ENCODE assay signal across 1 fruit fly cellular context in the genomic region with DNA sequence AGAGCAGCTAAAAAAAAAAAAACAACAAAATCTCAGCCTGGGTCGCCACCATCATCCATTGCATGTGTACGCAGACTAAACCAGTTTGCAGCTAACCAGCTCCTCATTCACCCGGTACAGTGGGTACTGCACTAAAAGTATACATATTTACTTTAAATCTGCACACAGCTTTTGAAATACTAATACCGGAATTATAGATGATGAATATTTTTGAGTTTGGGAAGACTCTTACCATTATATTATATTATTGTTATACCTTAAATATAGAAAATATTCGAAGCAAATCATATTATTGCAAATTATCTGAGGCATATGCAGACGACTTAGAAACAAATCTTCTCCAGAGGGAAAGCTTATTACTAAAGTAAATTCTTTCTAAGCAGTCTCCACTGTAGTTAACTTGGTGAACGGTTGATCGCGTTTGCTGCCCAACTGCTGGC.
TF ChIP-seq lines count a peak whose summit lies in the region.

No protein-coding gene starts in this region.

TF ChIP-seq in whole organism, embryonic, 481 proteins besides CTCF, POLR2A, EP300 and RAD21 (continued from another document):
- peak; percentile 52 for TF ChIP-seq Nf-YB (GFP tag; optimal IDR thresholded peaks at IDR 0.05; lab: Kevin White, UChicago)
- no peak for TF ChIP-seq CG12744 (GFP tag; optimal IDR thresholded peaks at IDR 0.05; lab: Kevin White, UChicago)
- TF ChIP-seq CG17829 (tag; optimal IDR thresholded peaks at IDR 0.05; lab: Kevin White, UChicago) = peak; percentile 64
- peak; percentile 65 for TF ChIP-seq CG4707 (GFP tag; optimal IDR thresholded peaks at IDR 0.05; lab: Kevin White, UChicago)
- TF ChIP-seq Dref (GFP tag; IDR thresholded peaks at IDR 0.05; lab: Robert Waterston, UW) = no peak
- TF ChIP-seq ewg (GFP tag; optimal IDR thresholded peaks at IDR 0.05; lab: Kevin White, UChicago) = peak; percentile 49
- no peak for TF ChIP-seq CG2199 (GFP tag; IDR thresholded peaks at IDR 0.05; lab: Robert Waterston, UW)
- peak; percentile 48; the same call in 1 of the 2 replicates for TF ChIP-seq lmd (GFP tag; IDR thresholded peaks at IDR 0.05; lab: Robert Waterston, UW)
- TF ChIP-seq tio (GFP tag; optimal IDR thresholded peaks at IDR 0.05; lab: Kevin White, UChicago) = peak; percentile 47
- peak; percentile 61 for TF ChIP-seq Chrac-16 (GFP tag; optimal IDR thresholded peaks at IDR 0.05; lab: Kevin White, UChicago)
- no peak for TF ChIP-seq maf-S (GFP tag; optimal IDR thresholded peaks at IDR 0.05; lab: Kevin White, UChicago)
- TF ChIP-seq HLH4C (GFP tag; IDR thresholded peaks at IDR 0.05; lab: Robert Waterston, UW; ENCODE audit: partially characterized antibody) = no peak
- peak; percentile 95 for TF ChIP-seq grau (tag; optimal IDR thresholded peaks at IDR 0.05; lab: Kevin White, UChicago)
- no peak for TF ChIP-seq Mes4 (GFP tag; optimal IDR thresholded peaks at IDR 0.05; lab: Kevin White, UChicago)
- no peak for TF ChIP-seq sim (GFP tag; IDR thresholded peaks at IDR 0.05; lab: Robert Waterston, UW)
- TF ChIP-seq CG9437 (GFP tag; optimal IDR thresholded peaks at IDR 0.05; lab: Kevin White, UChicago) = peak; percentile 65
- TF ChIP-seq CG12219 (GFP tag; optimal IDR thresholded peaks at IDR 0.05; lab: Kevin White, UChicago) = peak; percentile 44
- no peak for TF ChIP-seq bbx (GFP tag; IDR thresholded peaks at IDR 0.05; lab: Robert Waterston, UW; ENCODE audit: partially characterized antibody)
- no peak for TF ChIP-seq Side (GFP tag; optimal IDR thresholded peaks at IDR 0.05; lab: Kevin White, UChicago)
- TF ChIP-seq CG4282 (GFP tag; optimal IDR thresholded peaks at IDR 0.05; lab: Kevin White, UChicago) = no peak
- no peak for TF ChIP-seq CG2889 (GFP tag; IDR thresholded peaks at IDR 0.05; lab: Robert Waterston, UW)
- peak; percentile 68 for TF ChIP-seq CG15269 (tag; optimal IDR thresholded peaks at IDR 0.05; lab: Kevin White, UChicago)
- peak; percentile 61 for TF ChIP-seq lbe (GFP tag; optimal IDR thresholded peaks at IDR 0.05; lab: Kevin White, UChicago)
- peak; percentile 6 for TF ChIP-seq CG13123 (GFP tag; optimal IDR thresholded peaks at IDR 0.05; lab: Kevin White, UChicago)
- TF ChIP-seq gsb (GFP tag; IDR thresholded peaks at IDR 0.05; lab: Robert Waterston, UW) = no peak
- peak; percentile 24 for TF ChIP-seq cato (GFP tag; optimal IDR thresholded peaks at IDR 0.05; lab: Kevin White, UChicago; ENCODE audit: borderline replicate concordance)
- peak in 1 of 2 experiments; percentile 65 for TF ChIP-seq Eip74EF (GFP tag; optimal IDR thresholded peaks at IDR 0.05; lab: Kevin White, UChicago)
- no peak for TF ChIP-seq CG32532 (GFP tag; IDR thresholded peaks at IDR 0.05; lab: Robert Waterston, UW)
- TF ChIP-seq Nf-YC (tag; optimal IDR thresholded peaks at IDR 0.05; lab: Kevin White, UChicago) = peak; percentile 10
- TF ChIP-seq Ada2b (GFP tag; IDR thresholded peaks at IDR 0.05; lab: Robert Waterston, UW) = no peak
- no peak for TF ChIP-seq chm (GFP tag; IDR thresholded peaks at IDR 0.05; lab: Robert Waterston, UW)
- TF ChIP-seq CG3407 (GFP tag; optimal IDR thresholded peaks at IDR 0.05; lab: Kevin White, UChicago) = peak; percentile 55
- TF ChIP-seq CG5953 (GFP tag; IDR thresholded peaks at IDR 0.05; lab: Robert Waterston, UW) = 0 out of 2 replicates have a peak, but pooled peaks have one; percentile 42
- no peak for TF ChIP-seq CG13624 (GFP tag; optimal IDR thresholded peaks at IDR 0.05; lab: Kevin White, UChicago)
- TF ChIP-seq Drgx (GFP tag; IDR thresholded peaks at IDR 0.05; lab: Robert Waterston, UW) = peak; percentile 79
- no peak for TF ChIP-seq ab (GFP tag; optimal IDR thresholded peaks at IDR 0.05; lab: Kevin White, UChicago)
TF ChIP-seq in whole organism, embryonic: peak in this region for 172.
